Fruit fly (Drosophila melanogaster): Measurements from ENCODE around the gene Atac3.

Atac3 gene

dm6 chr3L:324486-324885 lies 3.3 kb downstream of the Atac3 start, which contains the start of gene CG32344:
TSS of gene CG32344 (minus strand) at chr3L:324720.
- no peak for TF ChIP-seq insv (optimal IDR thresholded peaks at IDR 0.05)

DNA sequence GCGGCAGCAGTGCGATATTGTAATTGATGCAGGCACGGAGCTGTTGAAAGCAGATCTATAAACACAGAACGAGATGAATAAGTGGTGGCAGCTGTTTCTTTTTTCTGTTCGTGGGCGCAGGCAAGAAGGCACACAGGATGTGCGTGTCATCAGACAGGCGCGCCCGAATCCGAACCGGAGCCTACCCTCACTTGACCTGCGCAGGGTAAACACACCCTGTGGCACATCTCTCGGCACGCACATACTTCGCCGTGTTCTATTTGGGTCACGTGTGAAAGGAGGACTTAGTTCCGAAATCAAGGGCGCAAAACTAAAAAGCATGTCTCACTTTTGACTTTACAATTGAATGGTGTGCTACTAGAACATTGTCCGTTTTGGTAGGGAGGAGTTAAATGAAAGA lies 6.3 kb downstream of the Atac3 start:
- TF ChIP-seq insv (optimal IDR thresholded peaks at IDR 0.05) (no peak), Sin3A (optimal IDR thresholded peaks at IDR 0.05) (no peak), ttk (optimal IDR thresholded peaks at IDR 0.05) (no peak), psq (optimal IDR thresholded peaks at IDR 0.05) (no peak)

- TF ChIP-seq h (optimal IDR thresholded peaks at IDR 0.05) (no peak), Sin3A (optimal IDR thresholded peaks at IDR 0.05) (no peak), Myc (optimal IDR thresholded peaks at IDR 0.05) (no peak), ttk (optimal IDR thresholded peaks at IDR 0.05) (no peak), insv (optimal IDR thresholded peaks at IDR 0.05) (no peak), psq (optimal IDR thresholded peaks at IDR 0.05) (no peak)
Observed at dm6 chr3L:320798-321197, 7.0 kb downstream of the Atac3 start.

DNA sequence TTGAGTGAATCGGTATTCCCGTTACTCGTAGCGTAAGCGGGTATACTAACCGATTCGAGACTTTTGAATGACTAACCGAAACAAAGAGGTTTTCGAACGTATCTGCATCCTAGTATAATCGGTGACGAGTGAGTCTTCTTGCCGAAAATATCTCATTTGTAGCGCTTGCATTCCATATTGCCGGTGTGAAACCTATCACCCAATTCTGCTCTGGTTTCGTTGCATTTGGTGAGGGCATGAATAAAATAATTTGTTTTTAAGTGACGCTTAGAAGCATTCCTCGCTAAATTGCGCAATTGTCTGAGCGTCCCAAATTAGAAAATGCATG lies 7.8 kb downstream of the Atac3 start:
- TF ChIP-seq h (optimal IDR thresholded peaks at IDR 0.05) = no peak
- no peak for TF ChIP-seq Sin3A (optimal IDR thresholded peaks at IDR 0.05)
- TF ChIP-seq insv (optimal IDR thresholded peaks at IDR 0.05) = no peak
- no peak for TF ChIP-seq ttk (optimal IDR thresholded peaks at IDR 0.05)
- TF ChIP-seq Myc (optimal IDR thresholded peaks at IDR 0.05) = no peak
- no peak for TF ChIP-seq psq (optimal IDR thresholded peaks at IDR 0.05)

DNA sequence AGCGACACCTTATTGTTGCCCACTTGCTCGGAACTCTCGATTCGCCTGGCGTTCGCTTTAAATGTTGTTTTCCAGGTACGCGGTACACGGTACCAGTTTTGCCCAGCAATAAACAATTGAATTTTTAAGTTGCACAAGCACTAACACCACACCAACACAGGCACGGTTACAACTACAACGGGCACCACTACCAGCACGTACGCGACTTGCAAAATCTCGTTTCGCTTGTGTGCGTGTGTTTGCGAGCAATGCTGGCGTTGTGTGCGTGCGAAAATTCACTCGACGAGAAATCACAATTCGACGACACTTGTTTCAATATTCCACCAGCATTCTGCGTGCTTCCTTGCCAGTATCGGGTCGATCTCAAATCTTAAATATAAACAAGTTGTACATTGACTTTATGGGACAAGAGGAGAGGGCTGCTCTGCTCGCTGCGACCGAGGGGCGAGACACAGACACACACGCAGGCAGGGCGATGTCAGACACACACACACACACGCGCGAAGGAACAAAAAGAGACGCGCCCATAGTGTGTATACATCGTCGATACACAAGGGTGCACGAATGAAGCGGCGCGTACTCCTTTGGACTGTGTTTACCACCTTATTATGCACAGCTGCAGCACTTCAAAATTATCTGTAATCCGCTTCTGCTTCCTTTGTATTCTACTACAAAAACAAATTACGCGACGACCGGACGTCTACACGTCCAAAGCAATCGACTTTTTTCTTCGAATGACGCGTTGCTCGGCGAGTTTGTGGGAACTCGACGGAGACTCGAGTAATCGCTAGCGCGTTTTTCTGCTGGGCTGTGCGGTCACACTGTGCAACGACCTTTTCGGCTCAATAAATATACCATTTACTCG lies 8.4 kb downstream of the Atac3 start, which contains the start of gene fwd:
TSS of gene fwd (minus strand) at position 740 of the 865 bp plus-strand sequence.
- TF ChIP-seq Myc (optimal IDR thresholded peaks at IDR 0.05) (no peak), psq (optimal IDR thresholded peaks at IDR 0.05) (no peak), ttk (optimal IDR thresholded peaks at IDR 0.05) (no peak), insv (optimal IDR thresholded peaks at IDR 0.05) (no peak), h (optimal IDR thresholded peaks at IDR 0.05) (no peak), Sin3A (optimal IDR thresholded peaks at IDR 0.05) (no peak)

DNA sequence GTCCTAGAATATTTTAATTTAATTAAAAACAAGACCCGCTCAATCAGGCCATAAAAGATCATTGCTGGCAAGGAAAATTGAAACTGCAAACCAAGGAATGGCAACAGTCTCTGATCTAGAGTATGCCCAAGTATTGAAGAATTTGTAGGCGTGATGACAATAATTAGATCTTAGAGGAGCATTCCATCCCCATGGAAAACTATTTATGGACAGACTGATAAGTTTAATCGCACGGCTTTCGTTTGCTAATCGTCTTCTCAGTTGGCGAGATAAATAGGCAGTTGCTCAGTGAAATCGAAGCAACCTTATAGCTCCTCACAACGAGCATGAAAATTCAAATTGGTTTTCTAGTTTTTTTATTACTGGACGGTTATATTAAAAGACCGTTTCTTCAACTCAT lies 11.0 kb downstream of the Atac3 start, which contains the start of gene ddbt:
TSS of gene ddbt (plus strand) at position 301 of the 400 bp plus-strand sequence.
- no peak for TF ChIP-seq psq (optimal IDR thresholded peaks at IDR 0.05)
- no peak for TF ChIP-seq h (optimal IDR thresholded peaks at IDR 0.05)
- no peak for TF ChIP-seq ttk (optimal IDR thresholded peaks at IDR 0.05)
- TF ChIP-seq insv (optimal IDR thresholded peaks at IDR 0.05) = no peak
- no peak for TF ChIP-seq Sin3A (optimal IDR thresholded peaks at IDR 0.05)
- TF ChIP-seq Myc (optimal IDR thresholded peaks at IDR 0.05) = no peak

- no peak for TF ChIP-seq psq (optimal IDR thresholded peaks at IDR 0.05)
- TF ChIP-seq ttk (optimal IDR thresholded peaks at IDR 0.05) = no peak
- TF ChIP-seq Sin3A (optimal IDR thresholded peaks at IDR 0.05) = no peak
- TF ChIP-seq h (optimal IDR thresholded peaks at IDR 0.05) = no peak
- TF ChIP-seq Myc (optimal IDR thresholded peaks at IDR 0.05) = no peak
- TF ChIP-seq insv (optimal IDR thresholded peaks at IDR 0.05) = no peak
Observed at dm6 chr3L:315140-315539, 12.7 kb downstream of the Atac3 start.

- TF ChIP-seq psq (optimal IDR thresholded peaks at IDR 0.05) (no peak), h (optimal IDR thresholded peaks at IDR 0.05) (no peak), ttk (optimal IDR thresholded peaks at IDR 0.05) (no peak), Sin3A (optimal IDR thresholded peaks at IDR 0.05) (no peak), Myc (optimal IDR thresholded peaks at IDR 0.05) (no peak), insv (optimal IDR thresholded peaks at IDR 0.05) (no peak)
Observed at dm6 chr3L:312323-312722, 15.5 kb downstream of the Atac3 start.

DNA sequence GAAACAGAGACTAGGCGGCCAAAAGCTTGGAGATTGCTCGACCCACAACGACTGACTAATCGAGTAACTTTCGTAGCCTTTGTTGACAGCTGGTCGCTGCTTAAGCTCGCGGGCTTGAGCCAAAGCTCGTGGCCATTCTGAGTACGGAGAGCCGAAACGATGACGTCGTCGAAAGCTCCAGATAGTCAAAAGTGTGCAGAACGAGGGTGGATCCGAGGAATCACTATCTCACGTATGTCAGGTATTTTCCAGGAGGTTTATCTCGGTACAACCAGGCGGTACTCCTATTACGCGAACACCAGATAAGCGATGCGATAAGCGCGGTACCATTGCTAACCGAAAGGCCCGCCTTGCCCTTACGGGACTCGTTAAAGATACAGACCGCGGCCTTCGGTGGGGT lies 16.2 kb downstream of the Atac3 start:
- TF ChIP-seq Sin3A (optimal IDR thresholded peaks at IDR 0.05) = no peak
- TF ChIP-seq h (optimal IDR thresholded peaks at IDR 0.05) = no peak
- no peak for TF ChIP-seq ttk (optimal IDR thresholded peaks at IDR 0.05)
- TF ChIP-seq Myc (optimal IDR thresholded peaks at IDR 0.05) = no peak
- TF ChIP-seq psq (optimal IDR thresholded peaks at IDR 0.05) = no peak
- TF ChIP-seq insv (optimal IDR thresholded peaks at IDR 0.05) = no peak

DNA sequence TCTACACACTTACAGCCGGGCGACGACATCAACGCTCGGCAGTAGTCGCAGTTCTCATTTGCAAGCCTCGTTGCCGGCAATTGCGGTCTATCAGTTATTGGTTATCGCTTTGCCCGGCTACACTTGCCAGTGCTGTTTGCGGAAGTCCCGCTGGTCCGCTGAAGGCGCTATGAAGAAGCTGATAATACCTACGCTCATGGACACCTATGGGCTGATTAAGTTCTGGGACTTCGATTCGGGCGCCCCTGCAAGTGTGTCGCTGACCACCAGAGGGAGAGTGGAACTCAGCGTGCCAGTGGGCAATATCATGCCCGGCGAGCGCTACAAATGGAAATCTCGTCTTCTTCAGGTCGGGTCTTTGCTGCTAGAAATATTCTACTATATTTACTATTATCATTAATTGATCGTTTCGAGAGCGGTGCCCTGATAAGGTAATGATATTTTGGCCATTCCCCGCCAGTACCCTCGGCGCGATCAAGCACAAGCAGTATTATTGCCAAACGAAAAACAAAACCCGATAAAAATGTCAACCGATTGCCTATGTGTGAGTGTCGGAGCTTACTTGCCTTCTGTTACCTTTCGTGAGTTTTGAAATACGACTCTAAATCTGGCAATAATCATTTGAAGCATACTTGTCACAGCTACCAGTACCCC lies 27.7 kb downstream of the Atac3 start:
- TF ChIP-seq Sin3A (optimal IDR thresholded peaks at IDR 0.05) (no peak), insv (optimal IDR thresholded peaks at IDR 0.05) (no peak), ttk (optimal IDR thresholded peaks at IDR 0.05) (no peak), h (optimal IDR thresholded peaks at IDR 0.05) (no peak), psq (optimal IDR thresholded peaks at IDR 0.05) (no peak), Myc (optimal IDR thresholded peaks at IDR 0.05) (no peak)

dm6 chr3L:298459-298858 lies 29.3 kb downstream of the Atac3 start:
- TF ChIP-seq insv (optimal IDR thresholded peaks at IDR 0.05) (no peak), Myc (optimal IDR thresholded peaks at IDR 0.05) (no peak), ttk (optimal IDR thresholded peaks at IDR 0.05) (no peak), psq (optimal IDR thresholded peaks at IDR 0.05) (no peak), h (optimal IDR thresholded peaks at IDR 0.05) (no peak), Sin3A (optimal IDR thresholded peaks at IDR 0.05) (no peak)

DNA sequence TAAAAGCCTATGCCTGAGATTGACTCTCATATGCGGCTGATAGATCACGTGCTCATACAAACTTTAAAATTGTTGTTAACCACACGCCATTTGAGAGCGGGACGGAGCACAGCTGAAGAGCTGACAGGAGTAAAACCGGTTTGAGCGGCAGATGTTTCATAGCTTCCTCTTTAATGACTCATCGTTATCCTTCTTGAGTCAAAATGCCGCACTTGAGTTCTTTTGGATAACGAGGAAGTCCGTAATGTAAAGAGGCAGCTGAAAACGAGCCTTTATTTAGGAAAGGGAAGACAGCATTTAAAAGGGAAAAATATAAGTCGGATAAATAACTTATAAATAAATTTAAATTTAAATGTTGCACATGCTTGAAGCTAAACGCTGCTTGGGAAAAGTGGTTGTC lies 30.6 kb downstream of the Atac3 start:
- no peak for TF ChIP-seq insv (optimal IDR thresholded peaks at IDR 0.05)
- TF ChIP-seq h (optimal IDR thresholded peaks at IDR 0.05) = no peak
- TF ChIP-seq Sin3A (optimal IDR thresholded peaks at IDR 0.05) = no peak
- TF ChIP-seq ttk (optimal IDR thresholded peaks at IDR 0.05) = no peak
- TF ChIP-seq psq (optimal IDR thresholded peaks at IDR 0.05) = no peak
- TF ChIP-seq Myc (optimal IDR thresholded peaks at IDR 0.05) = no peak
